Worm (Caenorhabditis elegans) whole organism, early embryonic: Measurements from ENCODE around the gene mlt-7.

ENCODE experiments used
- B0310.2 ChIP-seq: sonication (generic microtip); optimal IDR thresholded peaks from 2 replicates; lab custom pipeline; 2016; ENCODE audit warnings: mild to moderate bottlenecking, missing genetic modification characterization, missing compliant biosample characterization
- F13C5.2 ChIP-seq: sonication (generic microtip); optimal IDR thresholded peaks from 2 replicates; lab custom pipeline; 2017; ENCODE audit warnings: mild to moderate bottlenecking, missing genetic modification characterization, inconsistent platforms, missing compliant biosample characterization
- aly-1 ChIP-seq: sonication (generic microtip); optimal IDR thresholded peaks from 2 replicates; lab custom pipeline; 2016; ENCODE audit warnings: missing genetic modification characterization, missing compliant biosample characterization
- ama-1 ChIP-seq: fragments of 150-350 bp; optimal IDR thresholded peaks from 2 replicates; lab custom pipeline; 2014
- ceh-13 ChIP-seq: fragments of 200-800 bp; sonication (Bioruptor generic); optimal IDR thresholded peaks from 2 replicates; lab custom pipeline; 2018; ENCODE audit warnings: mild to moderate bottlenecking, missing genetic modification characterization, missing compliant biosample characterization
- ceh-36 ChIP-seq: sonication (generic microtip); optimal IDR thresholded peaks from 2 replicates; lab custom pipeline; 2016; ENCODE audit warnings: missing genetic modification characterization, inconsistent platforms, missing compliant biosample characterization
- ets-7 ChIP-seq: sonication (generic microtip); optimal IDR thresholded peaks from 2 replicates; lab custom pipeline; 2016; ENCODE audit warnings: missing genotype, missing genetic modification characterization, missing compliant biosample characterization
- flt-1 ChIP-seq: fragments of 200-800 bp; sonication (Bioruptor generic); IDR thresholded peaks from 2 replicates; pipeline ENCODE4 v1.3.6; 2022; ENCODE audit warnings: missing genetic modification characterization, missing compliant biosample characterization
- hmbx-1 ChIP-seq: sonication (generic microtip); optimal IDR thresholded peaks from 2 replicates; lab custom pipeline; 2016; ENCODE audit warnings: mild to moderate bottlenecking, missing genetic modification characterization, missing compliant biosample characterization
- hmg-4 ChIP-seq: fragments of 200-800 bp; sonication (Bioruptor generic); optimal IDR thresholded peaks from 2 replicates; lab custom pipeline; 2018; ENCODE audit warnings: mild to moderate bottlenecking, missing genetic modification characterization, missing compliant biosample characterization
- hnd-1 ChIP-seq: sonication (generic microtip); optimal IDR thresholded peaks from 2 replicates; lab custom pipeline; 2016; ENCODE audit warnings: missing genetic modification characterization, missing compliant biosample characterization
- pes-1 ChIP-seq: fragments of 200-800 bp; sonication (Bioruptor generic); IDR thresholded peaks from 2 replicates; pipeline ENCODE4 v1.3.6; 2022; ENCODE audit warnings: missing genetic modification reagents, missing genetic modification characterization, missing compliant biosample characterization
- scrt-1 ChIP-seq: fragments of 200-800 bp; sonication (Bioruptor generic); IDR thresholded peaks from 2 replicates; pipeline ENCODE4 v1.3.6; 2022; ENCODE audit warnings: missing genetic modification characterization, missing compliant biosample characterization
- sea-1 ChIP-seq: fragments of 200-800 bp; sonication (Bioruptor generic); conservative IDR thresholded peaks from 2 replicates; pipeline ENCODE4 v1.3.6; 2022; ENCODE audit warnings: missing genetic modification characterization, missing compliant biosample characterization
- tbx-11 ChIP-seq: fragments of 200-800 bp; sonication (Bioruptor generic); IDR thresholded peaks from 2 replicates; pipeline ENCODE4 v1.3.6; 2022; ENCODE audit warnings: missing genetic modification characterization, missing compliant biosample characterization
- tbx-37 ChIP-seq: fragments of 200-800 bp; sonication (Bioruptor generic); conservative IDR thresholded peaks from 2 replicates; pipeline ENCODE4 v1.3.6; 2022; ENCODE audit warnings: missing genetic modification reagents, missing genetic modification characterization, missing compliant biosample characterization
- tra-4 ChIP-seq: sonication (generic microtip); optimal IDR thresholded peaks from 2 replicates; lab custom pipeline; 2017; ENCODE audit warnings: missing genetic modification characterization, missing compliant biosample characterization

Gene mlt-7

DNA sequence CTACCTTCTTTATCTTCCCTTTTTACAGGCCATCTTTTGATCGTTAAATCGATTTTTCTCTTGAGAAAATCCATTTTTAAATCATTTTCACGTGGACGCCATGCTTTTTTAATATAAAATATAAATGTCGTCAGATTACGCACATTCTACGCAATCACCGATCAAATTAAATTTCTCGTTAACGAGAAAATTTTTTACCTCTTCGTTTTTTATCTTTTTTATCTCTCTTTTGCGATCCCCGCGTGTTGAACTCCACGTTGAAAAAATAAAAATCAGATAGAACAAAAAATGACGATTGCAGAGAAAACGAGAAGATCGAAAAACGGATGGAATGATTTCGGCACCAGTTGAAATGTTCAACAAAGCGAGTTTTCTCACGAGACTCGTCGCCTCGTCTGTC, 27.1 kb downstream of the mlt-7 start, which contains the start of gene bpnt-1:
bpnt-1 (plus strand) TSS at position 301 of the 400 bp plus-strand sequence.
- TF ChIP-seq pes-1 (GFP tag; lab: Robert Waterston, UW) (no peak), hmg-4 (GFP tag; lab: Kevin White, UChicago) (no peak), ets-7 (tag; lab: Kevin White, UChicago) (no peak), hmbx-1 (tag; lab: Kevin White, UChicago) (no peak), F13C5.2 (no peak), hnd-1 (no peak), aly-1 (tag; lab: Kevin White, UChicago) (no peak), ama-1 (lab: Kevin White, UChicago) (no peak), ceh-36 (tag; lab: Kevin White, UChicago) (no peak), B0310.2 (tag; lab: Kevin White, UChicago) (no peak), scrt-1 (GFP tag; lab: Robert Waterston, UW) (no peak)

ce11 chrII:4424807-4425206, 32.0 kb downstream of the mlt-7 start, which contains the start of the genes dcaf-13 and toe-1:
TSS of gene dcaf-13 (minus strand) at chrII:4424902.
TSS of gene toe-1 (plus strand) at chrII:4425167.
- TF ChIP-seq ets-7 (tag; lab: Kevin White, UChicago) (no peak), ceh-36 (tag; lab: Kevin White, UChicago) (no peak)

DNA sequence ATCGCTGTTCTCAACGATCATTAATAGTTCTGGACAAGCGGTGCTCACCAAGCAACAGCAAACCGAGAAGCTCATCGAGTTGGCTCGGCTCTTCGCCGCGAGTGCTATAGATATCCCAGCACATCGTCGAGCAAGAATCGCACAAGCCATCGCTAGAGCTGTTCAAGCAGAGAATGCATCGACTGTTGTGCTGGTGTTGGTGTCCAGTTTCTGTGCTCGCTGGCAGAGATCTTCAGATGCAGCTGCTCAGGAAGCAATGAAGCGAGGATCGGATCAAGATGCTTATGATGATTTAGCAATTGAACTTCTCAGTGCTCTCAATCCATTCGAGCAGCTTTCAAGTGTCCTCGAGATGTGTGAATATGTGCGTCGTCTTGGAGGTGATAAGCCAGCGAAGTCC, 35.3 kb downstream of the mlt-7 start:
- TF ChIP-seq pes-1 (GFP tag; lab: Robert Waterston, UW) = no peak
- TF ChIP-seq aly-1 (tag; lab: Kevin White, UChicago) = no peak
- no peak for TF ChIP-seq hmg-4 (GFP tag; lab: Kevin White, UChicago)
- no peak for TF ChIP-seq tbx-37 (GFP tag; lab: Robert Waterston, UW)
- TF ChIP-seq sea-1 = no peak
- no peak for TF ChIP-seq tbx-11 (GFP tag; lab: Robert Waterston, UW)

- no peak for TF ChIP-seq ceh-36 (tag; lab: Kevin White, UChicago)
- no peak for TF ChIP-seq hnd-1
- TF ChIP-seq flt-1 (GFP tag; lab: Robert Waterston, UW) = no peak
- TF ChIP-seq tbx-11 (GFP tag; lab: Robert Waterston, UW) = no peak
- no peak for TF ChIP-seq scrt-1 (GFP tag; lab: Robert Waterston, UW)
Observed at ce11 chrII:4433146-4433545, 40.3 kb downstream of the mlt-7 start, which contains the start of gene nhr-109. TSS of gene nhr-109 (plus strand) at chrII:4433367.

- no peak for TF ChIP-seq aly-1 (tag; lab: Kevin White, UChicago)
- TF ChIP-seq hmg-4 (GFP tag; lab: Kevin White, UChicago) = no peak
- no peak for TF ChIP-seq ceh-36 (tag; lab: Kevin White, UChicago)
- no peak for TF ChIP-seq F13C5.2
- no peak for TF ChIP-seq tra-4 (tag; lab: Kevin White, UChicago)
- no peak for TF ChIP-seq ceh-13 (GFP tag; lab: Kevin White, UChicago)
- no peak for TF ChIP-seq tbx-37 (GFP tag; lab: Robert Waterston, UW)
- TF ChIP-seq sea-1 = no peak
- TF ChIP-seq pes-1 (GFP tag; lab: Robert Waterston, UW) = no peak
- no peak for TF ChIP-seq ama-1 (lab: Kevin White, UChicago)
- TF ChIP-seq hnd-1 = no peak
- TF ChIP-seq hmbx-1 (tag; lab: Kevin White, UChicago) = no peak
- no peak for TF ChIP-seq scrt-1 (GFP tag; lab: Robert Waterston, UW)
- TF ChIP-seq tbx-11 (GFP tag; lab: Robert Waterston, UW) = no peak
- TF ChIP-seq B0310.2 (tag; lab: Kevin White, UChicago) = no peak
- no peak for TF ChIP-seq ets-7 (tag; lab: Kevin White, UChicago)
- TF ChIP-seq flt-1 (GFP tag; lab: Robert Waterston, UW) = no peak
Observed at ce11 chrII:4434278-4434677, 41.5 kb downstream of the mlt-7 start.

DNA sequence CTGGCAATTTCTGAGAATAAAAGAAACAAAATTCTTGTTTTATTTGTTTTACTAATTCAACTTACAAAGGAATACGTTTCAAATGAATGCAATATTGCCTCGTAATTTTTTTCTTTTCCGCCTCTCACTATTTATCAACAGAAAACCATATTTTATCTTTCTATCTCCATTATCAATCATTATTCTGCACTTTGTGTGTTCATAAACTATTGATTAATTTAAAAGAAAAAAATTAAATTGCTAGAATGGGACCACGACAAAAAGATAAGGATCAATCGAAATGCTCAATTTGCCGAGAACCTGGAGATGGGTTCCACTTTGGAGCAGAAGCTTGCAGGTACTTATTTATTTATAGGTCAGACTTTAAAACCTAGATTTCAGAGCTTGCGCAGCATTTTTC, 42.3 kb downstream of the mlt-7 start, which contains the start of gene nhr-273:
nhr-273 (plus strand) TSS at position 167 of the 400 bp plus-strand sequence.
- TF ChIP-seq F13C5.2 = no peak
- no peak for TF ChIP-seq aly-1 (tag; lab: Kevin White, UChicago)
- no peak for TF ChIP-seq ets-7 (tag; lab: Kevin White, UChicago)
- TF ChIP-seq pes-1 (GFP tag; lab: Robert Waterston, UW) = no peak
- TF ChIP-seq tbx-37 (GFP tag; lab: Robert Waterston, UW) = no peak
- no peak for TF ChIP-seq B0310.2 (tag; lab: Kevin White, UChicago)
- TF ChIP-seq tbx-11 (GFP tag; lab: Robert Waterston, UW) = no peak
- no peak for TF ChIP-seq hmbx-1 (tag; lab: Kevin White, UChicago)
- no peak for TF ChIP-seq sea-1
- no peak for TF ChIP-seq hmg-4 (GFP tag; lab: Kevin White, UChicago)

ce11 chrII:4438601-4439000, 45.8 kb downstream of the mlt-7 start, which contains the start of gene nhr-16:
TSS of gene nhr-16 (plus strand) at chrII:4438805.
- TF ChIP-seq ceh-13 (GFP tag; lab: Kevin White, UChicago) = no peak
- no peak for TF ChIP-seq sea-1
- no peak for TF ChIP-seq tra-4 (tag; lab: Kevin White, UChicago)
- no peak for TF ChIP-seq F13C5.2
- no peak for TF ChIP-seq tbx-37 (GFP tag; lab: Robert Waterston, UW)
- no peak for TF ChIP-seq ets-7 (tag; lab: Kevin White, UChicago)
- no peak for TF ChIP-seq hnd-1
- no peak for TF ChIP-seq tbx-11 (GFP tag; lab: Robert Waterston, UW)
- TF ChIP-seq hmbx-1 (tag; lab: Kevin White, UChicago) = no peak
- no peak for TF ChIP-seq pes-1 (GFP tag; lab: Robert Waterston, UW)
- TF ChIP-seq aly-1 (tag; lab: Kevin White, UChicago) = no peak

ce11 chrII:4441278-4441677, 48.5 kb downstream of the mlt-7 start:
- TF ChIP-seq tra-4 (tag; lab: Kevin White, UChicago) = no peak
- no peak for TF ChIP-seq ceh-36 (tag; lab: Kevin White, UChicago)
- TF ChIP-seq hmg-4 (GFP tag; lab: Kevin White, UChicago) = no peak
- TF ChIP-seq F13C5.2 = no peak
- TF ChIP-seq sea-1 = no peak
- TF ChIP-seq ets-7 (tag; lab: Kevin White, UChicago) = no peak
- no peak for TF ChIP-seq pes-1 (GFP tag; lab: Robert Waterston, UW)
- TF ChIP-seq hmbx-1 (tag; lab: Kevin White, UChicago) = no peak
